Worm (Caenorhabditis elegans) whole organism, L3 larva: ENCODE results near the gene dpy-2.

Source experiments
- ceh-82 ChIP-seq: fragments of 150-350 bp; optimal IDR thresholded peaks from 2 replicates; lab custom pipeline; 2014; ENCODE audit warnings: missing biosample characterization, missing genetic modification characterization
- daf-12 ChIP-seq: fragments of 150-350 bp; optimal IDR thresholded peaks from 2 replicates; lab custom pipeline; 2014; ENCODE audit warnings: missing biosample characterization, missing genetic modification reagents, missing genetic modification characterization
- egl-27 ChIP-seq: sonication (generic microtip); optimal IDR thresholded peaks from 4 replicates; lab custom pipeline; 2017; ENCODE audit warnings: missing biosample characterization, missing genetic modification reagents, missing genetic modification characterization
- fos-1 ChIP-seq: fragments of 150-350 bp; optimal IDR thresholded peaks from 2 replicates; lab custom pipeline; 2014; ENCODE audit warnings: missing biosample characterization, missing genetic modification characterization
- lin-39 ChIP-seq: fragments of 150-350 bp; optimal IDR thresholded peaks from 2 replicates; lab custom pipeline; 2018; ENCODE audit warnings: missing biosample characterization, missing genetic modification reagents, missing genetic modification characterization
- mdl-1 ChIP-seq: fragments of 150-350 bp; optimal IDR thresholded peaks from 2 replicates; lab custom pipeline; 2014; ENCODE audit warnings: missing biosample characterization, missing genetic modification characterization
- nhr-11 ChIP-seq: fragments of 150-350 bp; optimal IDR thresholded peaks from 2 replicates; lab custom pipeline; 2014; ENCODE audit warnings: missing biosample characterization, missing genetic modification characterization
- nhr-12 ChIP-seq: fragments of 150-350 bp; optimal IDR thresholded peaks from 2 replicates; lab custom pipeline; 2014; ENCODE audit warnings: missing biosample characterization, missing genetic modification characterization
- nhr-28 ChIP-seq: fragments of 150-350 bp; optimal IDR thresholded peaks from 2 replicates; lab custom pipeline; 2014; ENCODE audit warnings: missing biosample characterization, missing genetic modification characterization
- pqm-1 ChIP-seq: fragments of 150-350 bp; optimal IDR thresholded peaks from 2 replicates; lab custom pipeline; 2017; ENCODE audit warnings: missing biosample characterization, missing genetic modification characterization, inconsistent platforms
- skn-1 ChIP-seq: fragments of 150-350 bp; optimal IDR thresholded peaks from 2 replicates; lab custom pipeline; 2014; ENCODE audit warnings: missing biosample characterization, missing genetic modification characterization
- unc-39 ChIP-seq: sonication (generic microtip); optimal IDR thresholded peaks from 4 replicates; lab custom pipeline; 2017; ENCODE audit warnings: missing biosample characterization, missing genetic modification characterization
- unc-62 ChIP-seq: fragments of 150-350 bp; sonication (generic microtip); optimal IDR thresholded peaks from 4 replicates; lab custom pipeline; 2014; ENCODE audit warnings: missing biosample characterization, missing genetic modification reagents, missing genetic modification characterization

- TF ChIP-seq lin-39 (tag; lab: Kevin White, UChicago) (no peak), egl-27 (tag; lab: Kevin White, UChicago) (no peak), nhr-28 (no peak), daf-12 (no peak), nhr-12 (tag; lab: Kevin White, UChicago) (no peak), fos-1 (tag; lab: Kevin White, UChicago) (no peak), pqm-1 (tag; lab: Kevin White, UChicago) (no peak), unc-39 (tag; lab: Kevin White, UChicago) (no peak), unc-62 (no peak), ceh-82 (tag; lab: Kevin White, UChicago) (no peak), skn-1 (tag; lab: Kevin White, UChicago) (no peak), nhr-11 (tag; lab: Kevin White, UChicago) (no peak), mdl-1 (tag; lab: Kevin White, UChicago) (no peak)
Measured at ce11 chrII:6682918-6683317, 31.2 kb upstream of the dpy-2 start.
